Worm (Caenorhabditis elegans) whole organism, L4 larva: ENCODE data around the gene C16D9.6.

ENCODE experiments used
- F10B5.3 ChIP-seq: sonication (generic microtip); optimal IDR thresholded peaks from 2 replicates; lab custom pipeline; 2016; ENCODE audit warnings: mild to moderate bottlenecking, missing genetic modification characterization, missing compliant biosample characterization
- F37D6.2 ChIP-seq: sonication (generic microtip); optimal IDR thresholded peaks from 2 replicates; lab custom pipeline; 2016; ENCODE audit warnings: mild to moderate bottlenecking, missing genetic modification characterization, missing compliant biosample characterization
- T20F7.1 ChIP-seq: fragments of 200-800 bp; sonication (Bioruptor generic); optimal IDR thresholded peaks from 2 replicates; lab custom pipeline; 2018; ENCODE audit warnings: mild to moderate bottlenecking, missing genetic modification characterization, missing compliant biosample characterization
- Y48G9A.11 ChIP-seq: fragments of 200-800 bp; sonication (Bioruptor generic); IDR thresholded peaks from 2 replicates; pipeline ENCODE4 v1.3.6; 2022; ENCODE audit warnings: missing genetic modification reagents, missing genetic modification characterization, missing compliant biosample characterization
- Y75B8A.6 ChIP-seq: fragments of 200-800 bp; sonication (Bioruptor generic); IDR thresholded peaks from 2 replicates; pipeline ENCODE4 v1.3.6; 2022; ENCODE audit warnings: missing genetic modification reagents, missing genetic modification characterization, missing compliant biosample characterization
- aly-2 ChIP-seq: sonication (generic microtip); optimal IDR thresholded peaks from 2 replicates; lab custom pipeline; 2018; ENCODE audit warnings: missing biosample characterization, missing genetic modification characterization
- ceh-32 ChIP-seq: sonication (generic microtip); optimal IDR thresholded peaks from 2 replicates; lab custom pipeline; 2016; ENCODE audit warnings: mild to moderate bottlenecking, missing genetic modification characterization, missing compliant biosample characterization; ENCODE audit not compliant: poor library complexity
- ctbp-1 ChIP-seq: fragments of 200-800 bp; sonication (Bioruptor generic); IDR thresholded peaks from 2 replicates; pipeline ENCODE4 v1.3.6; 2022; ENCODE audit warnings: missing genetic modification reagents, missing genetic modification characterization, missing compliant biosample characterization
- daf-8 ChIP-seq: fragments of 200-800 bp; sonication (Bioruptor generic); IDR thresholded peaks from 2 replicates; pipeline ENCODE4 v1.3.6; 2022; ENCODE audit warnings: missing genetic modification characterization, missing compliant biosample characterization
- dmd-6 ChIP-seq: fragments of 200-800 bp; sonication (Bioruptor generic); IDR thresholded peaks from 2 replicates; pipeline ENCODE4 v1.3.6; 2022; ENCODE audit warnings: missing genetic modification reagents, missing genetic modification characterization, missing compliant biosample characterization
- dmd-8 ChIP-seq: fragments of 200-800 bp; sonication (Bioruptor generic); IDR thresholded peaks from 2 replicates; pipeline ENCODE4 v1.3.6; 2022; ENCODE audit warnings: missing genetic modification characterization, missing compliant biosample characterization
- dmd-9 ChIP-seq: fragments of 200-800 bp; sonication (Bioruptor generic); IDR thresholded peaks from 2 replicates; pipeline ENCODE4 v1.3.6; 2022; ENCODE audit warnings: missing genetic modification reagents, missing genetic modification characterization, missing compliant biosample characterization
- egl-43 ChIP-seq: fragments of 200-800 bp; sonication (Bioruptor generic); IDR thresholded peaks from 2 replicates; pipeline ENCODE4 v1.3.6; 2022; ENCODE audit warnings: missing genetic modification reagents, missing genetic modification characterization, missing compliant biosample characterization
- fos-1 ChIP-seq: fragments of 150-350 bp; optimal IDR thresholded peaks from 2 replicates; lab custom pipeline; 2014; ENCODE audit warnings: missing biosample characterization, missing genetic modification characterization
- gei-8 ChIP-seq: fragments of 200-800 bp; sonication (Bioruptor generic); optimal IDR thresholded peaks from 2 replicates; lab custom pipeline; 2018; ENCODE audit warnings: mild to moderate bottlenecking, missing genetic modification characterization, missing compliant biosample characterization
- hif-1 ChIP-seq, 2 experiments: sonication (generic microtip); optimal IDR thresholded peaks; 2 replicates each; lab custom pipeline; 2016 to 2017; ENCODE audit warnings: missing compliant biosample characterization in 2 of 2, missing genetic modification characterization in 2 of 2, missing genetic modification reagents in 2 of 2, missing genotype in 2 of 2, mild to moderate bottlenecking in 1 of 2
- hlh-30 ChIP-seq: sonication (generic microtip); optimal IDR thresholded peaks from 2 replicates; lab custom pipeline; 2017; ENCODE audit warnings: antibody characterized with exemption, mild to moderate bottlenecking, missing genetic modification characterization, missing compliant biosample characterization; ENCODE audit not compliant: insufficient read depth
- hmg-1.1 ChIP-seq: fragments of 200-800 bp; sonication (Bioruptor generic); IDR thresholded peaks from 2 replicates; pipeline ENCODE4 v1.3.6; 2022; ENCODE audit warnings: missing genetic modification reagents, missing genetic modification characterization, missing compliant biosample characterization
- lin-1 ChIP-seq: fragments of 200-800 bp; sonication (Bioruptor generic); IDR thresholded peaks from 2 replicates; pipeline ENCODE4 v1.3.6; 2022; ENCODE audit warnings: missing genetic modification reagents, missing genetic modification characterization, missing compliant biosample characterization
- lin-13 ChIP-seq: fragments of 150-350 bp; optimal IDR thresholded peaks from 2 replicates; lab custom pipeline; 2014; ENCODE audit warnings: missing biosample characterization, missing genetic modification reagents, missing genetic modification characterization
- lin-15B ChIP-seq: fragments of 150-350 bp; sonication (generic microtip); optimal IDR thresholded peaks from 3 replicates; lab custom pipeline; 2014; ENCODE audit warnings: missing biosample characterization, missing genetic modification characterization
- lin-29 ChIP-seq: fragments of 200-800 bp; sonication (Bioruptor generic); IDR thresholded peaks from 2 replicates; pipeline ENCODE4 v1.3.6; 2022; ENCODE audit warnings: missing genetic modification reagents, missing genetic modification characterization, missing compliant biosample characterization
- lin-39 ChIP-seq: fragments of 150-350 bp; optimal IDR thresholded peaks from 2 replicates; lab custom pipeline; 2014; ENCODE audit warnings: missing biosample characterization, missing genetic modification reagents, missing genetic modification characterization
- madf-9 ChIP-seq: fragments of 200-800 bp; sonication (Bioruptor generic); conservative IDR thresholded peaks from 2 replicates; pipeline ENCODE4 v1.3.6; 2022; ENCODE audit warnings: missing genetic modification reagents, missing genetic modification characterization, missing compliant biosample characterization
- mdt-29 ChIP-seq: fragments of 200-800 bp; sonication (Bioruptor generic); IDR thresholded peaks from 2 replicates; pipeline ENCODE4 v1.3.6; 2022; ENCODE audit warnings: missing genetic modification reagents, missing genetic modification characterization, missing compliant biosample characterization
- mes-2 ChIP-seq: sonication (generic microtip); optimal IDR thresholded peaks from 2 replicates; lab custom pipeline; 2016; ENCODE audit warnings: missing genotype, mild to moderate bottlenecking, missing genetic modification characterization, missing compliant biosample characterization; ENCODE audit not compliant: poor library complexity, severe bottlenecking
- mxl-3 ChIP-seq: fragments of 200-800 bp; sonication (Bioruptor generic); optimal IDR thresholded peaks from 2 replicates; lab custom pipeline; 2018; ENCODE audit warnings: mild to moderate bottlenecking, missing genetic modification characterization, missing compliant biosample characterization
- nhr-10 ChIP-seq: fragments of 150-350 bp; optimal IDR thresholded peaks from 2 replicates; lab custom pipeline; 2014; ENCODE audit warnings: missing biosample characterization, missing genetic modification characterization
- nhr-102 ChIP-seq: sonication (generic microtip); optimal IDR thresholded peaks from 2 replicates; lab custom pipeline; 2016; ENCODE audit warnings: mild to moderate bottlenecking, missing genetic modification characterization, moderate library complexity, missing compliant biosample characterization
- nhr-11 ChIP-seq: fragments of 150-350 bp; optimal IDR thresholded peaks from 2 replicates; lab custom pipeline; 2014; ENCODE audit warnings: missing biosample characterization, missing genetic modification characterization
- nhr-237 ChIP-seq: sonication (generic microtip); optimal IDR thresholded peaks from 2 replicates; lab custom pipeline; 2017; ENCODE audit warnings: missing biosample characterization, missing genetic modification characterization
- nhr-25 ChIP-seq: sonication (generic microtip); optimal IDR thresholded peaks from 2 replicates; lab custom pipeline; 2017; ENCODE audit warnings: missing genetic modification characterization, mild to moderate bottlenecking, missing compliant biosample characterization, antibody characterized with exemption, moderate library complexity, borderline replicate concordance; ENCODE audit not compliant: insufficient read depth
- nhr-28 ChIP-seq: fragments of 150-350 bp; optimal IDR thresholded peaks from 2 replicates; lab custom pipeline; 2014; ENCODE audit warnings: missing biosample characterization, missing genetic modification characterization
- nhr-41 ChIP-seq: fragments of 200-800 bp; sonication (Bioruptor generic); IDR thresholded peaks from 2 replicates; pipeline ENCODE4 v1.3.6; 2022; ENCODE audit warnings: missing genetic modification reagents, missing genetic modification characterization, missing compliant biosample characterization
- nhr-48 ChIP-seq: sonication (generic microtip); optimal IDR thresholded peaks from 2 replicates; lab custom pipeline; 2016; ENCODE audit warnings: mild to moderate bottlenecking, missing genetic modification characterization, missing compliant biosample characterization
- pqm-1 ChIP-seq: sonication (generic microtip); optimal IDR thresholded peaks from 2 replicates; lab custom pipeline; 2017; ENCODE audit warnings: missing biosample characterization, missing genetic modification characterization
- rbr-2 ChIP-seq: sonication (generic microtip); optimal IDR thresholded peaks from 2 replicates; lab custom pipeline; 2016; ENCODE audit warnings: missing genotype, missing genetic modification characterization, missing compliant biosample characterization
- sdz-12 ChIP-seq: fragments of 200-800 bp; sonication (Bioruptor generic); optimal IDR thresholded peaks from 2 replicates; lab custom pipeline; 2018; ENCODE audit warnings: mild to moderate bottlenecking, missing genetic modification characterization, missing compliant biosample characterization
- snpc-4 ChIP-seq: fragments of 150-350 bp; optimal IDR thresholded peaks from 2 replicates; lab custom pipeline; 2014; ENCODE audit warnings: missing biosample characterization, missing genetic modification characterization
- tag-97 ChIP-seq: fragments of 200-800 bp; sonication (Bioruptor generic); IDR thresholded peaks from 2 replicates; pipeline ENCODE4 v1.3.6; 2022; ENCODE audit warnings: missing genetic modification characterization, missing compliant biosample characterization
- tra-1 ChIP-seq: fragments of 200-800 bp; sonication (Bioruptor generic); IDR thresholded peaks from 2 replicates; pipeline ENCODE4 v1.3.6; 2022; ENCODE audit warnings: missing genetic modification reagents, missing genetic modification characterization, missing compliant biosample characterization
- unc-130 ChIP-seq: sonication (generic microtip); optimal IDR thresholded peaks from 2 replicates; lab custom pipeline; 2016; ENCODE audit warnings: missing genetic modification reagents, missing genetic modification characterization, missing compliant biosample characterization
- unc-39 ChIP-seq: sonication (generic microtip); optimal IDR thresholded peaks from 2 replicates; lab custom pipeline; 2017; ENCODE audit warnings: missing biosample characterization, missing genetic modification characterization
- unc-62 ChIP-seq, 3 experiments: fragments of 150-350 bp in 1 of 3; sonication (generic microtip); optimal IDR thresholded peaks in 2 of 3; peaks in 1 of 3; 1 replicate in 1 of 3; 2 replicates in 2 of 3; lab custom pipeline; 2014 to 2017; ENCODE audit warnings: missing biosample characterization in 3 of 3, missing genetic modification characterization in 3 of 3, missing genetic modification reagents in 3 of 3, missing genotype in 1 of 3
- zag-1 ChIP-seq: fragments of 150-350 bp; optimal IDR thresholded peaks from 2 replicates; lab custom pipeline; 2014; ENCODE audit warnings: missing biosample characterization, missing genetic modification characterization
- zip-11 ChIP-seq: fragments of 200-800 bp; sonication (Bioruptor generic); IDR thresholded peaks from 2 replicates; pipeline ENCODE4 v1.3.6; 2022; ENCODE audit warnings: missing genetic modification characterization, missing compliant biosample characterization
- ztf-7 ChIP-seq: fragments of 150-350 bp; optimal IDR thresholded peaks from 2 replicates; lab custom pipeline; 2014; ENCODE audit warnings: missing biosample characterization, missing genetic modification characterization

The C16D9.6 gene

DNA sequence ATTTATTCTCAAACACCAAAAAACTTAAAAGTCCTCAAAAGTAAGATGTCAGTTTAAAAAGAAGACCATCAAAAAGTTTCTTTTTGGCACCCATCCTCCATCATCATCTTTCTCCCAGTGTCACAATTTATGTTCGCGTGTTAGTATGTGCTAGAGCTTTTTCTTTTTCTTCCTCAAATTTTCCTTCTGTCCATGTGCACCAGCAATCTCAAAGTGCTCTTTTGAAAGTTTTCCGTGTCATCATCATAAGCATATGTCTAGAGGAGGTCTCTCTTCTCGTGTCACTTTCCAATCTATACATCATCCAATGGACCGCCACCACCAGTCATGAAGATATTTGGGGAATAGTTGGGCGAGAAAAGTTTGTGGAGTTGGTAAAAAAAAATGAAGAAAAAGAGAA lies 967 bp upstream of the C16D9.6 start:
- TF ChIP-seq dmd-8 (GFP tag; lab: Robert Waterston, UW): no peak
- peak in 1 of 2 experiments; percentile 22 for TF ChIP-seq unc-62 (GFP tag; optimal IDR thresholded peaks at IDR 0.05 in 1 of 2; lab: Kevin White, UChicago)
- TF ChIP-seq unc-62 (tag; optimal IDR thresholded peaks at IDR 0.05; lab: Kevin White, UChicago): no peak
- TF ChIP-seq hlh-30 (tag; lab: Kevin White, UChicago): peak; percentile 55
- TF ChIP-seq, all 104 proteins: peak for 2

- no peak for TF ChIP-seq lin-15B
- TF ChIP-seq dmd-6 (GFP tag; lab: Robert Waterston, UW): peak; percentile 41
- peak; percentile 5 for TF ChIP-seq mxl-3
- no peak for TF ChIP-seq nhr-10 (tag; lab: Kevin White, UChicago)
- peak; percentile 9; the same call in 1 of the 2 replicates for TF ChIP-seq mdt-29 (GFP tag; lab: Robert Waterston, UW)
- TF ChIP-seq nhr-48 (tag; lab: Kevin White, UChicago): peak; percentile 73
- no peak for TF ChIP-seq madf-9 (GFP tag; lab: Robert Waterston, UW)
- TF ChIP-seq Y75B8A.6 (GFP tag; lab: Robert Waterston, UW): no peak
- TF ChIP-seq nhr-11: no peak
- no peak for TF ChIP-seq unc-39 (tag; lab: Kevin White, UChicago)
- TF ChIP-seq nhr-41 (GFP tag; lab: Robert Waterston, UW): peak; percentile 46; the same call in 1 of the 2 replicates
- TF ChIP-seq rbr-2 (tag; lab: Kevin White, UChicago): peak; percentile 56
- peak; percentile 69 for TF ChIP-seq F10B5.3 (tag; lab: Kevin White, UChicago)
- no peak for TF ChIP-seq sdz-12 (GFP tag; lab: Kevin White, UChicago)
- no peak for TF ChIP-seq hif-1 (tag; optimal IDR thresholded peaks at IDR 0.05; lab: Kevin White, UChicago)
- TF ChIP-seq tag-97 (GFP tag; lab: Robert Waterston, UW): no peak
- TF ChIP-seq mes-2 (tag; lab: Kevin White, UChicago): peak; percentile 87
- no peak for TF ChIP-seq ceh-32 (tag; lab: Kevin White, UChicago)
- TF ChIP-seq gei-8: peak; percentile 37
- TF ChIP-seq lin-13: peak; percentile 72
- no peak for TF ChIP-seq fos-1 (tag; lab: Kevin White, UChicago)
- no peak for TF ChIP-seq lin-29 (GFP tag; lab: Robert Waterston, UW)
- TF ChIP-seq daf-8 (GFP tag; lab: Robert Waterston, UW): no peak
- TF ChIP-seq snpc-4 (tag; lab: Kevin White, UChicago): peak; percentile 91
- TF ChIP-seq aly-2 (tag; lab: Kevin White, UChicago): no peak
- TF ChIP-seq pqm-1 (tag; lab: Kevin White, UChicago): peak; percentile 31
- no peak for TF ChIP-seq tra-1
- 0 out of 2 replicates have a peak, but pooled peaks have one; percentile 20 for TF ChIP-seq hmg-1.1 (GFP tag; lab: Robert Waterston, UW)
- TF ChIP-seq ztf-7: no peak
- TF ChIP-seq lin-39 (tag; lab: Kevin White, UChicago): no peak
- TF ChIP-seq Y48G9A.11 (GFP tag; lab: Robert Waterston, UW): peak; percentile 83
- no peak for TF ChIP-seq ctbp-1 (GFP tag; lab: Robert Waterston, UW)
- TF ChIP-seq nhr-102: no peak
- peak; percentile 29 for TF ChIP-seq unc-130 (GFP tag; lab: Kevin White, UChicago)
- no peak for TF ChIP-seq nhr-28 (tag; lab: Kevin White, UChicago)
- no peak for TF ChIP-seq zip-11 (GFP tag; lab: Robert Waterston, UW)
- peak; percentile 53 for TF ChIP-seq T20F7.1
- no peak for TF ChIP-seq nhr-25 (tag; lab: Kevin White, UChicago)
- TF ChIP-seq lin-1 (GFP tag; lab: Robert Waterston, UW): peak; percentile 51; the same call in 1 of the 2 replicates
- TF ChIP-seq F37D6.2 (tag; lab: Kevin White, UChicago): no peak
- no peak; the same call in none of the 2 replicates for TF ChIP-seq egl-43
- TF ChIP-seq dmd-9 (GFP tag; lab: Robert Waterston, UW): no peak
- no peak for TF ChIP-seq nhr-237
- TF ChIP-seq zag-1 (tag; lab: Kevin White, UChicago): no peak
Measured at ce11 chrV:8247311-8248105, 2.6 kb downstream of the C16D9.6 start.
